Worm (Caenorhabditis elegans) whole organism, L4/young adult: ENCODE results near the gene clec-179.

Experiments used
- dao-5 ChIP-seq: sonication (generic microtip); optimal IDR thresholded peaks from 2 replicates; lab custom pipeline; 2016; ENCODE audit warnings: missing genotype, missing genetic modification characterization, moderate library complexity, missing compliant biosample characterization
- him-1 ChIP-seq: sonication (generic microtip); optimal IDR thresholded peaks from 2 replicates; lab custom pipeline; 2016; ENCODE audit warnings: missing genotype, missing genetic modification reagents, missing genetic modification characterization, missing compliant biosample characterization

ce11 chrIV:7184597-7184996 lies at the start of gene clec-179:
- no peak for TF ChIP-seq dao-5 (tag; lab: Kevin White, UChicago)
- TF ChIP-seq him-1 (tag; lab: Kevin White, UChicago) = no peak
